Worm (Caenorhabditis elegans) whole organism, early embryonic: ENCODE data around the gene F19B10.13.

Source experiments
- ama-1 ChIP-seq: fragments of 150-350 bp; optimal IDR thresholded peaks from 2 replicates; lab custom pipeline; 2014
- ceh-13 ChIP-seq: fragments of 200-800 bp; sonication (Bioruptor generic); optimal IDR thresholded peaks from 2 replicates; lab custom pipeline; 2018; ENCODE audit warnings: mild to moderate bottlenecking, missing genetic modification characterization, missing compliant biosample characterization
- ceh-36 ChIP-seq: sonication (generic microtip); optimal IDR thresholded peaks from 2 replicates; lab custom pipeline; 2016; ENCODE audit warnings: missing genetic modification characterization, inconsistent platforms, missing compliant biosample characterization
- ets-7 ChIP-seq: sonication (generic microtip); optimal IDR thresholded peaks from 2 replicates; lab custom pipeline; 2016; ENCODE audit warnings: missing genotype, missing genetic modification characterization, missing compliant biosample characterization
- flt-1 ChIP-seq: fragments of 200-800 bp; sonication (Bioruptor generic); IDR thresholded peaks from 2 replicates; pipeline ENCODE4 v1.3.6; 2022; ENCODE audit warnings: missing genetic modification characterization, missing compliant biosample characterization
- hmbx-1 ChIP-seq: sonication (generic microtip); optimal IDR thresholded peaks from 2 replicates; lab custom pipeline; 2016; ENCODE audit warnings: mild to moderate bottlenecking, missing genetic modification characterization, missing compliant biosample characterization
- hmg-4 ChIP-seq: fragments of 200-800 bp; sonication (Bioruptor generic); optimal IDR thresholded peaks from 2 replicates; lab custom pipeline; 2018; ENCODE audit warnings: mild to moderate bottlenecking, missing genetic modification characterization, missing compliant biosample characterization
- pes-1 ChIP-seq: fragments of 200-800 bp; sonication (Bioruptor generic); IDR thresholded peaks from 2 replicates; pipeline ENCODE4 v1.3.6; 2022; ENCODE audit warnings: missing genetic modification reagents, missing genetic modification characterization, missing compliant biosample characterization
- sea-1 ChIP-seq: fragments of 200-800 bp; sonication (Bioruptor generic); conservative IDR thresholded peaks from 2 replicates; pipeline ENCODE4 v1.3.6; 2022; ENCODE audit warnings: missing genetic modification characterization, missing compliant biosample characterization
- tbx-11 ChIP-seq: fragments of 200-800 bp; sonication (Bioruptor generic); IDR thresholded peaks from 2 replicates; pipeline ENCODE4 v1.3.6; 2022; ENCODE audit warnings: missing genetic modification characterization, missing compliant biosample characterization
- tbx-37 ChIP-seq: fragments of 200-800 bp; sonication (Bioruptor generic); conservative IDR thresholded peaks from 2 replicates; pipeline ENCODE4 v1.3.6; 2022; ENCODE audit warnings: missing genetic modification reagents, missing genetic modification characterization, missing compliant biosample characterization
- tra-4 ChIP-seq: sonication (generic microtip); optimal IDR thresholded peaks from 2 replicates; lab custom pipeline; 2017; ENCODE audit warnings: missing genetic modification characterization, missing compliant biosample characterization

- TF ChIP-seq hmbx-1 (tag; lab: Kevin White, UChicago), result no peak
- TF ChIP-seq ama-1 (lab: Kevin White, UChicago), result no peak
- TF ChIP-seq pes-1 (GFP tag; lab: Robert Waterston, UW), result no peak
- TF ChIP-seq ceh-36 (tag; lab: Kevin White, UChicago), result no peak
- no peak for TF ChIP-seq ets-7 (tag; lab: Kevin White, UChicago)
- no peak for TF ChIP-seq tbx-11 (GFP tag; lab: Robert Waterston, UW)
- no peak for TF ChIP-seq sea-1
- TF ChIP-seq hmg-4 (GFP tag; lab: Kevin White, UChicago), result no peak
- no peak for TF ChIP-seq ceh-13 (GFP tag; lab: Kevin White, UChicago)
- TF ChIP-seq tra-4, result no peak
- TF ChIP-seq flt-1, result no peak
- no peak for TF ChIP-seq tbx-37 (GFP tag; lab: Robert Waterston, UW)
Measured at ce11 chrII:3673493-3673892, 11.4 kb downstream of the F19B10.13 start, which contains the start of gene sea-1.
